Fruit fly (Drosophila melanogaster) whole organism, wandering third instar larva: Measurements from ENCODE around the gene CG16813.

Source experiments
- CG9705 ChIP-seq: fragments of 200-800 bp; sonication (Bioruptor generic); optimal IDR thresholded peaks from 2 replicates; lab custom pipeline; 2018; ENCODE audit warnings: missing biosample characterization, mild to moderate bottlenecking, missing genetic modification characterization
- Hnf4 ChIP-seq: fragments of 200-800 bp; sonication (Bioruptor generic); optimal IDR thresholded peaks from 2 replicates; lab custom pipeline; 2016; ENCODE audit warnings: missing biosample characterization, mild to moderate bottlenecking, missing genetic modification characterization
- Hr78 ChIP-seq: fragments of >200 bp; optimal IDR thresholded peaks from 2 replicates; lab custom pipeline; 2017; ENCODE audit warnings: missing biosample characterization, missing genetic modification characterization
- Myc ChIP-seq: fragments of >200 bp; optimal IDR thresholded peaks from 2 replicates; lab custom pipeline; 2017
- Vsx2 ChIP-seq: fragments of 200-300, 225-300 bp; sonication (Bioruptor generic); optimal IDR thresholded peaks from 2 replicates; lab custom pipeline; 2018; ENCODE audit warnings: missing biosample characterization, missing genetic modification characterization; ENCODE audit not compliant: partially characterized antibody
- dsf ChIP-seq: sonication (Bioruptor generic); optimal IDR thresholded peaks from 2 replicates; lab custom pipeline; 2016; ENCODE audit warnings: missing biosample characterization, missing genetic modification characterization, borderline replicate concordance
- h ChIP-seq: fragments of 200-800 bp; sonication (Bioruptor generic); optimal IDR thresholded peaks from 3 replicates; lab custom pipeline; 2016; ENCODE audit warnings: missing biosample characterization, mild to moderate bottlenecking, missing genetic modification characterization
- lola ChIP-seq: fragments of >200 bp; optimal IDR thresholded peaks from 2 replicates; lab custom pipeline; 2017; ENCODE audit warnings: missing biosample characterization, missing genetic modification characterization
- psq ChIP-seq: fragments of 200-800 bp; sonication (Bioruptor generic); optimal IDR thresholded peaks from 3 replicates; lab custom pipeline; 2017; ENCODE audit warnings: missing biosample characterization, mild to moderate bottlenecking, missing genetic modification characterization, moderate library complexity
- usp ChIP-seq: fragments of >200 bp; optimal IDR thresholded peaks from 2 replicates; lab custom pipeline; 2017; ENCODE audit warnings: missing biosample characterization, missing genetic modification characterization

DNA sequence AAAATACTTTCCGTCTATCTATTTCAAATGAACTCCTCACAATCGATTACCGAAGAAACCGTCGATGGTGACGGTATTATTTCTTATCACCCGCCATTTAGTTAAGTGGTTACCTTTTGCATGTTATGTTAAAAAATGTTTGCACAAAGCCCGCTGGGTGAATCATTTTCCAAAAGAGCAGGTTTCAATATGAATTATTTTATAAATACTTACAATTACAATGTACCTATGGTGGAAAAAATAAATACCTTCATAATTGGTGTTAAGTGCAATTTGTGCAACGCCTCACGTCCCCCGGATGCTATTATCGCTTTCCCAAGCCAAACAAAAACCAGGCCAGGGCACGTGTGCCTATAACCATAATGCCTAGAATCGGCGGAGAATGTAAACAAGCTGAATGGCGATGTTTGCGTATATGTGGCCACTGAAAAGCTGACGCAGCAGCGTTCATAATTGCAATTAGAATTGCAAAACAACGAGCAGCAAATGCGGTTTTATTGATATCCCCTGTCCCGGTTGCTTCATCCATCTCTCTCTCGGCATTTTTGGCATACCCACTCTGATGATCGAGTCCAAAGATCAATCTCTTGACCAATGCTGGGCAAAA is 20.4 kb upstream of the CG16813 start:
- TF ChIP-seq lola (GFP tag; lab: Kevin White, UChicago) (no peak), dsf (GFP tag; lab: Kevin White, UChicago) (no peak), h (GFP tag; lab: Kevin White, UChicago) (no peak), psq (GFP tag; lab: Kevin White, UChicago) (no peak), Myc (lab: Kevin White, UChicago) (no peak), Vsx2 (GFP tag; lab: Kevin White, UChicago) (no peak), CG9705 (GFP tag; lab: Kevin White, UChicago) (no peak), Hnf4 (GFP tag; lab: Kevin White, UChicago) (no peak), usp (GFP tag; lab: Kevin White, UChicago) (no peak), Hr78 (GFP tag; lab: Kevin White, UChicago) (no peak)
